Worm (Caenorhabditis elegans) whole organism, midembryonic: ENCODE results near the gene msp-10.

Experiments used
- T22C8.4 ChIP-seq: fragments of 200-800 bp; sonication (Bioruptor generic); IDR thresholded peaks from 2 replicates; pipeline ENCODE4 v1.3.6; 2022; ENCODE audit warnings: missing genetic modification characterization, missing compliant biosample characterization
- cog-1 ChIP-seq: sonication (generic microtip); optimal IDR thresholded peaks from 2 replicates; lab custom pipeline; 2016; ENCODE audit warnings: missing genetic modification characterization, missing compliant biosample characterization
- flt-1 ChIP-seq: fragments of 200-800 bp; sonication (Bioruptor generic); IDR thresholded peaks from 2 replicates; pipeline ENCODE4 v1.3.6; 2022; ENCODE audit warnings: missing genetic modification characterization, missing compliant biosample characterization
- klf-2 ChIP-seq: fragments of 200-800 bp; sonication (Bioruptor generic); conservative IDR thresholded peaks from 2 replicates; pipeline ENCODE4 v1.3.6; 2022; ENCODE audit warnings: missing genetic modification reagents, missing genetic modification characterization, missing compliant biosample characterization
- med-1 ChIP-seq: sonication (generic microtip); optimal IDR thresholded peaks from 2 replicates; lab custom pipeline; 2017; ENCODE audit warnings: missing genetic modification characterization, mild to moderate bottlenecking, missing compliant biosample characterization, antibody characterized with exemption, missing genetic modification reagents; ENCODE audit not compliant: insufficient read depth
- ref-1 ChIP-seq: fragments of 200-800 bp; sonication (Bioruptor generic); conservative IDR thresholded peaks from 2 replicates; pipeline ENCODE4 v1.3.6; 2022; ENCODE audit warnings: missing genetic modification reagents, missing genetic modification characterization, missing compliant biosample characterization
- tab-1 ChIP-seq: fragments of 200-800 bp; sonication (Bioruptor generic); IDR thresholded peaks from 2 replicates; pipeline ENCODE4 v1.3.6; 2022; ENCODE audit warnings: missing genetic modification characterization, missing compliant biosample characterization
- ztf-23 ChIP-seq: fragments of 200-800 bp; sonication (Bioruptor generic); IDR thresholded peaks from 2 replicates; pipeline ENCODE4 v1.3.6; 2022; ENCODE audit warnings: missing genetic modification reagents, missing genetic modification characterization, missing compliant biosample characterization
- ztf-29 ChIP-seq: fragments of 200-800 bp; sonication (Bioruptor generic); IDR thresholded peaks from 2 replicates; pipeline ENCODE4 v1.3.6; 2022; ENCODE audit warnings: missing genetic modification reagents, missing genetic modification characterization, missing compliant biosample characterization

The msp-10 gene

DNA sequence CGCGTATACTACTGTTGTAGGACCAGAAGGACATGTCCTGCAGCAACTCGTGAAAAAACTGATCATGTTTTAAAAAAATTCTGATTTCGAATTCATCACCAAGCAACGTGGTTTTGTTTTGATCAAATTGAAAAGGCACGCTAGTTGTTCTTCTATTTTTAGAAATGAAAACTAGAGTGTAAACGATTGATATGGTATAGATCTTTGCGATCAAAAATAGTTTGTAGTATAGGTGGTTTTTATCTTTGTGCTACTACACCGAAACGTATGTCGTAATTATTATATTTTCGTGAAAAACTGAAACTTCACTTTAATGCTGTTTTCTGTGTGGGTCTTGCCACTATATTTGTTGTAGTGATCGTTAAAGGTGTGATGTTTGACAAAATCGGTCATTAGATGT lies 29.4 kb downstream of the msp-10 start:
- TF ChIP-seq ztf-23 (GFP tag; lab: Robert Waterston, UW) (no peak), ztf-29 (GFP tag; lab: Robert Waterston, UW) (no peak), flt-1 (GFP tag; lab: Robert Waterston, UW) (no peak), T22C8.4 (no peak)

DNA sequence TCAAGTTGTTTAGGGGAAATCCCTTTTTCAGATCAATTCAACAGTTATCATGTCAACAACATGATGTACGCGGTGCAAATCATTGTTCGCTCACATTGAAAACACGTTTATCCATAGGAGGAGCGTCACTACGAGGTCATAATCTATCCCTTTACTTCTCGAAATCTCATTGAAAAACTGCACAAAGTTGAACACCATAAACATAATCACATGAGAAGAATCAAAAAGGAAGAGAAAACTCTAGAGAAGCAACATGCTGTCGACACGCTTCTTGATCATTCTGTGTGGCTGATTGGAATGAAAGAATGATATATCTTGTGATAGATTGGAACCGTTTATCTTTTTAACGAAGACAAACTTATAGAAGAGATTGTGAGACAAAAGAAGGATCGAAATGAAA lies 30.5 kb downstream of the msp-10 start:
- no peak for TF ChIP-seq med-1 (GFP tag; lab: Kevin White, UChicago)
- no peak for TF ChIP-seq T22C8.4
- no peak for TF ChIP-seq ztf-29 (GFP tag; lab: Robert Waterston, UW)
- no peak for TF ChIP-seq flt-1 (GFP tag; lab: Robert Waterston, UW)
- no peak for TF ChIP-seq tab-1
- no peak for TF ChIP-seq ref-1 (GFP tag; lab: Robert Waterston, UW)
- TF ChIP-seq klf-2 (GFP tag; lab: Robert Waterston, UW), result no peak

ce11 chrIV:9869344-9869743 lies 31.9 kb downstream of the msp-10 start:
- TF ChIP-seq ref-1 (GFP tag; lab: Robert Waterston, UW), result no peak
- no peak for TF ChIP-seq T22C8.4
- TF ChIP-seq klf-2 (GFP tag; lab: Robert Waterston, UW), result no peak
- no peak for TF ChIP-seq ztf-29 (GFP tag; lab: Robert Waterston, UW)
- no peak for TF ChIP-seq flt-1 (GFP tag; lab: Robert Waterston, UW)
- TF ChIP-seq cog-1 (tag; lab: Kevin White, UChicago), result no peak
- TF ChIP-seq tab-1, result no peak
- TF ChIP-seq med-1 (GFP tag; lab: Kevin White, UChicago), result no peak
- no peak for TF ChIP-seq ztf-23 (GFP tag; lab: Robert Waterston, UW)

DNA sequence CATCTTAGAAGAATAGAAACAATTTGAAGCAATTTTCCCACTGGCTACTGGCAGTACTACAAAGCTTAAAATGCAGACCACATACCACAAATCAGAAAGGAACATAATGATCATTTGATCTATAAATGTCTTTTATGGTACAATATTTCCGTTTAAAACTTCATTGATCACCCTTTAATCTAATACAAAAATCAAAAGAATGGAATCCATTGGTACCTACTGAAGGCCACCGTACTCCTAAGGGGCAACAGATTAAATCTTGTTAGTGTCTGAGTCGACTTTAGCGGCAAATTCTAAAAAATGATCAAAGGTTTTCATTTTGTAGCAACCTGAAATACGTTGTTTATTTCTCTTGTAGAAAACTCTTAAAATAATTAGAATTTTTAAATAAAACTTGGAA lies 34.8 kb downstream of the msp-10 start:
- TF ChIP-seq cog-1 (tag; lab: Kevin White, UChicago) (no peak), ref-1 (GFP tag; lab: Robert Waterston, UW) (no peak), ztf-29 (GFP tag; lab: Robert Waterston, UW) (no peak), tab-1 (no peak), med-1 (GFP tag; lab: Kevin White, UChicago) (no peak), flt-1 (GFP tag; lab: Robert Waterston, UW) (no peak), klf-2 (GFP tag; lab: Robert Waterston, UW) (no peak), ztf-23 (GFP tag; lab: Robert Waterston, UW) (no peak), T22C8.4 (no peak)

ce11 chrIV:9872786-9873185 lies 35.3 kb downstream of the msp-10 start:
- TF ChIP-seq klf-2 (GFP tag; lab: Robert Waterston, UW) (no peak), ztf-23 (GFP tag; lab: Robert Waterston, UW) (no peak), ztf-29 (GFP tag; lab: Robert Waterston, UW) (no peak), tab-1 (no peak), cog-1 (tag; lab: Kevin White, UChicago) (no peak), ref-1 (GFP tag; lab: Robert Waterston, UW) (no peak), flt-1 (GFP tag; lab: Robert Waterston, UW) (no peak), med-1 (GFP tag; lab: Kevin White, UChicago) (no peak), T22C8.4 (no peak)

ce11 chrIV:9873837-9874236 lies 36.4 kb downstream of the msp-10 start:
- TF ChIP-seq ref-1 (GFP tag; lab: Robert Waterston, UW) (no peak), ztf-23 (GFP tag; lab: Robert Waterston, UW) (no peak), cog-1 (tag; lab: Kevin White, UChicago) (no peak), T22C8.4 (no peak), tab-1 (no peak), ztf-29 (GFP tag; lab: Robert Waterston, UW) (no peak), klf-2 (GFP tag; lab: Robert Waterston, UW) (no peak), med-1 (GFP tag; lab: Kevin White, UChicago) (no peak), flt-1 (GFP tag; lab: Robert Waterston, UW) (no peak)

ce11 chrIV:9875646-9876045 lies 38.2 kb downstream of the msp-10 start:
- TF ChIP-seq T22C8.4 (no peak), cog-1 (tag; lab: Kevin White, UChicago) (no peak), flt-1 (GFP tag; lab: Robert Waterston, UW) (no peak), tab-1 (no peak), ztf-23 (GFP tag; lab: Robert Waterston, UW) (no peak), ztf-29 (GFP tag; lab: Robert Waterston, UW) (no peak), med-1 (GFP tag; lab: Kevin White, UChicago) (no peak), ref-1 (GFP tag; lab: Robert Waterston, UW) (no peak), klf-2 (GFP tag; lab: Robert Waterston, UW) (no peak)

DNA sequence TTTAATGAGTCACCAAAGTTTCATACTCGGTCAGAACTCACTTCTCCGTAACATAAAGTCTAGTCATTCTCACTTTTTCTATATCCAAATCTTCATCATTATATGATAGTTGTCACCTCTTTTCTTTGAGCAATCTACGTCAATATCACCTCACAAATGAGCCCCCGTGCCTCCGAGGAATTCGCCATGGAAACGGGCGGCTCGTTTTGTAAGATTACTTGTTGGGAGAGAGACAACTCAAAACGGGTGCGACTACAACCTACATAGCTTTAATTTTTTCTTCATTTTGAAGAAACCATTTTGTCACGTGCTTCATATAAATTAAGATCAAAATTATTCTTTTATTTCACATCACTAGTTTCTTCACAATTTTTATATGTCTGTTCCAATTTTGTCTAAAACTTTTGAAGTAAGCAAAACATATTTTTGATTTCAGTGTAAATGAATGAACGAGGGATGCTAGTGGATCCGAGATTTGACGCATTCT lies 41.5 kb downstream of the msp-10 start, which contains the start of gene nhr-4:
nhr-4 (plus strand) TSS at position 437 of the 487 bp plus-strand sequence.
- TF ChIP-seq flt-1 (GFP tag; lab: Robert Waterston, UW), result no peak
- TF ChIP-seq cog-1 (tag; lab: Kevin White, UChicago), result no peak
- no peak for TF ChIP-seq klf-2 (GFP tag; lab: Robert Waterston, UW)
- no peak for TF ChIP-seq ref-1 (GFP tag; lab: Robert Waterston, UW)
- TF ChIP-seq ztf-29 (GFP tag; lab: Robert Waterston, UW), result no peak
- no peak for TF ChIP-seq med-1 (GFP tag; lab: Kevin White, UChicago)
- no peak for TF ChIP-seq T22C8.4
- TF ChIP-seq tab-1, result no peak
- TF ChIP-seq ztf-23 (GFP tag; lab: Robert Waterston, UW), result no peak

- TF ChIP-seq ref-1 (GFP tag; lab: Robert Waterston, UW), result no peak
- no peak for TF ChIP-seq med-1 (GFP tag; lab: Kevin White, UChicago)
- no peak for TF ChIP-seq ztf-29 (GFP tag; lab: Robert Waterston, UW)
- TF ChIP-seq klf-2 (GFP tag; lab: Robert Waterston, UW), result no peak
- TF ChIP-seq tab-1, result no peak
- TF ChIP-seq cog-1 (tag; lab: Kevin White, UChicago), result no peak
- no peak for TF ChIP-seq ztf-23 (GFP tag; lab: Robert Waterston, UW)
- no peak for TF ChIP-seq T22C8.4
- TF ChIP-seq flt-1 (GFP tag; lab: Robert Waterston, UW), result no peak
Measured at ce11 chrIV:9884257-9884656, 46.8 kb downstream of the msp-10 start, which contains the start of the genes prp-18 and mccc-1. TSS of gene prp-18 (minus strand) at chrIV:9884383. TSS of gene mccc-1 (plus strand) at chrIV:9884570.
